Worm (Caenorhabditis elegans) whole organism, mixed stage, embryonic: ENCODE data around the gene D1022.2.

Experiments
- M03D4.4 ChIP-seq: sonication (generic microtip); optimal IDR thresholded peaks from 2 replicates; lab custom pipeline; 2017; ENCODE audit warnings: mild to moderate bottlenecking, missing genetic modification characterization, missing compliant biosample characterization
- bed-3 ChIP-seq: fragments of 200-800 bp; sonication (Bioruptor generic); optimal IDR thresholded peaks from 3 replicates; lab custom pipeline; 2018; ENCODE audit warnings: mild to moderate bottlenecking, missing genetic modification characterization, moderate library complexity, missing compliant biosample characterization
- blmp-1 ChIP-seq: fragments of 150-350 bp; optimal IDR thresholded peaks from 2 replicates; lab custom pipeline; 2014; ENCODE audit warnings: missing biosample characterization, missing genetic modification characterization
- ceh-39 ChIP-seq: fragments of 150-350 bp; optimal IDR thresholded peaks from 2 replicates; lab custom pipeline; 2014; ENCODE audit warnings: missing biosample characterization, missing genetic modification characterization
- ceh-43 ChIP-seq: fragments of 200-800 bp; sonication (Bioruptor generic); optimal IDR thresholded peaks from 2 replicates; lab custom pipeline; 2018; ENCODE audit warnings: mild to moderate bottlenecking, missing genetic modification characterization, moderate library complexity, missing compliant biosample characterization
- ceh-83 ChIP-seq: fragments of 200-800 bp; sonication (Bioruptor generic); optimal IDR thresholded peaks from 2 replicates; lab custom pipeline; 2018; ENCODE audit warnings: mild to moderate bottlenecking, missing genetic modification characterization, missing compliant biosample characterization
- ces-1 ChIP-seq: fragments of 150-350 bp; optimal IDR thresholded peaks from 2 replicates; lab custom pipeline; 2014; ENCODE audit warnings: missing biosample characterization, missing genetic modification reagents, missing genetic modification characterization
- drap-1 ChIP-seq: fragments of 200-800 bp; sonication (Bioruptor generic); optimal IDR thresholded peaks from 3 replicates; lab custom pipeline; 2018; ENCODE audit warnings: mild to moderate bottlenecking, missing genetic modification characterization, missing compliant biosample characterization
- elt-1 ChIP-seq: sonication (generic microtip); optimal IDR thresholded peaks from 2 replicates; lab custom pipeline; 2017; ENCODE audit warnings: missing genetic modification characterization, mild to moderate bottlenecking, missing compliant biosample characterization, antibody characterized with exemption, moderate library complexity, borderline replicate concordance; ENCODE audit not compliant: insufficient read depth
- elt-3 ChIP-seq: fragments of 150-350 bp; optimal IDR thresholded peaks from 2 replicates; lab custom pipeline; 2014; ENCODE audit warnings: missing biosample characterization, missing genetic modification characterization
- flh-1 ChIP-seq: fragments of 200-800 bp; sonication (Bioruptor generic); optimal IDR thresholded peaks from 2 replicates; lab custom pipeline; 2018; ENCODE audit warnings: mild to moderate bottlenecking, missing genetic modification characterization, moderate library complexity, missing compliant biosample characterization
- ham-2 ChIP-seq: fragments of 200-800 bp; sonication (Bioruptor generic); optimal IDR thresholded peaks from 2 replicates; lab custom pipeline; 2018; ENCODE audit warnings: mild to moderate bottlenecking, missing genetic modification characterization, missing compliant biosample characterization
- hlh-1 ChIP-seq: fragments of 150-350 bp; optimal IDR thresholded peaks from 2 replicates; lab custom pipeline; 2014; ENCODE audit warnings: missing biosample characterization, missing genetic modification reagents, missing genetic modification characterization
- lin-32 ChIP-seq: fragments of 200-800 bp; sonication (Bioruptor generic); optimal IDR thresholded peaks from 2 replicates; lab custom pipeline; 2018; ENCODE audit warnings: mild to moderate bottlenecking, missing genetic modification characterization, missing compliant biosample characterization
- lsy-2 ChIP-seq: fragments of 150-350 bp; optimal IDR thresholded peaks from 2 replicates; lab custom pipeline; 2014; ENCODE audit warnings: missing biosample characterization, missing genetic modification characterization
- mab-5 ChIP-seq: fragments of 150-350 bp; optimal IDR thresholded peaks from 2 replicates; lab custom pipeline; 2014; ENCODE audit warnings: missing biosample characterization, missing genetic modification characterization
- mep-1 ChIP-seq: fragments of 150-350 bp; optimal IDR thresholded peaks from 2 replicates; lab custom pipeline; 2017; ENCODE audit warnings: missing biosample characterization, missing genetic modification reagents, missing genetic modification characterization, inconsistent platforms
- mls-2 ChIP-seq: sonication (generic microtip); optimal IDR thresholded peaks from 2 replicates; lab custom pipeline; 2016; ENCODE audit warnings: mild to moderate bottlenecking, missing genetic modification characterization, moderate library complexity, missing compliant biosample characterization
- nhr-12 ChIP-seq: fragments of 150-350 bp; optimal IDR thresholded peaks from 2 replicates; lab custom pipeline; 2014; ENCODE audit warnings: missing biosample characterization, missing genetic modification characterization
- nhr-2 ChIP-seq: fragments of 150-350 bp; optimal IDR thresholded peaks from 2 replicates; lab custom pipeline; 2014; ENCODE audit warnings: missing biosample characterization, missing genetic modification characterization
- nhr-237 ChIP-seq: fragments of 150-350 bp; optimal IDR thresholded peaks from 2 replicates; lab custom pipeline; 2014; ENCODE audit warnings: missing biosample characterization, missing genetic modification characterization
- nhr-28 ChIP-seq: fragments of 150-350 bp; optimal IDR thresholded peaks from 2 replicates; lab custom pipeline; 2014; ENCODE audit warnings: missing biosample characterization, missing genetic modification characterization
- nhr-76 ChIP-seq: sonication (generic microtip); optimal IDR thresholded peaks from 2 replicates; lab custom pipeline; 2017; ENCODE audit warnings: missing biosample characterization, missing genetic modification characterization
- pha-4 ChIP-seq: fragments of 150-350 bp; optimal IDR thresholded peaks from 2 replicates; lab custom pipeline; 2018; ENCODE audit warnings: missing biosample characterization, missing genetic modification reagents, missing genetic modification characterization
- snpc-4 ChIP-seq: fragments of 150-350 bp; optimal IDR thresholded peaks from 2 replicates; lab custom pipeline; 2014; ENCODE audit warnings: missing biosample characterization, missing genetic modification characterization
- sptf-1 ChIP-seq: sonication (generic microtip); optimal IDR thresholded peaks from 2 replicates; lab custom pipeline; 2017; ENCODE audit warnings: mild to moderate bottlenecking, missing genetic modification characterization, moderate library complexity, missing compliant biosample characterization
- tbx-8 ChIP-seq: fragments of 200-800 bp; sonication (Bioruptor generic); optimal IDR thresholded peaks from 2 replicates; lab custom pipeline; 2018; ENCODE audit warnings: mild to moderate bottlenecking, missing genetic modification characterization, moderate library complexity, missing compliant biosample characterization
- unc-120 ChIP-seq: sonication (generic microtip); optimal IDR thresholded peaks from 2 replicates; lab custom pipeline; 2017; ENCODE audit warnings: missing genetic modification characterization, missing compliant biosample characterization; ENCODE audit not compliant: poor library complexity, severe bottlenecking
- unc-39 ChIP-seq: fragments of 150-350 bp; optimal IDR thresholded peaks from 2 replicates; lab custom pipeline; 2014; ENCODE audit warnings: missing biosample characterization, missing genetic modification characterization
- zip-8 ChIP-seq: fragments of 150-350 bp; optimal IDR thresholded peaks from 2 replicates; lab custom pipeline; 2014; ENCODE audit warnings: missing biosample characterization, missing genetic modification characterization
- ztf-11 ChIP-seq: fragments of 150-350 bp; optimal IDR thresholded peaks from 2 replicates; lab custom pipeline; 2014; ENCODE audit warnings: missing biosample characterization, missing genetic modification characterization

Gene D1022.2

ce11 chrII:7456184-7456583 lies 3.1 kb upstream of the D1022.2 start, which contains the start of gene D1022.3:
TSS of gene D1022.3 (minus strand) at chrII:7456284.
- no peak for TF ChIP-seq sptf-1 (tag; lab: Kevin White, UChicago)
- no peak for TF ChIP-seq nhr-28 (tag; lab: Kevin White, UChicago)
- no peak for TF ChIP-seq ceh-39 (tag; lab: Kevin White, UChicago)
- no peak for TF ChIP-seq hlh-1 (tag; lab: Kevin White, UChicago)
- no peak for TF ChIP-seq elt-1 (tag; lab: Kevin White, UChicago)
- TF ChIP-seq M03D4.4 (tag; lab: Kevin White, UChicago) = no peak
- TF ChIP-seq ces-1 = no peak
- no peak for TF ChIP-seq zip-8 (tag; lab: Kevin White, UChicago)
- no peak for TF ChIP-seq lsy-2 (tag; lab: Kevin White, UChicago)
- TF ChIP-seq tbx-8 (GFP tag; lab: Kevin White, UChicago) = no peak
- no peak for TF ChIP-seq pha-4
- no peak for TF ChIP-seq nhr-237 (tag; lab: Kevin White, UChicago)
- TF ChIP-seq ztf-11 (tag; lab: Kevin White, UChicago) = no peak
- TF ChIP-seq blmp-1 (tag; lab: Kevin White, UChicago) = no peak
- TF ChIP-seq nhr-2 (tag; lab: Kevin White, UChicago) = no peak
- TF ChIP-seq ceh-43 (GFP tag; lab: Kevin White, UChicago) = no peak
- TF ChIP-seq ceh-83 (GFP tag; lab: Kevin White, UChicago) = no peak

ce11 chrII:7457210-7457609 lies 2.1 kb upstream of the D1022.2 start, which contains the start of gene D1022.4:
TSS of gene D1022.4 (minus strand) at chrII:7457292.
- TF ChIP-seq ham-2 (GFP tag; lab: Kevin White, UChicago) (no peak), unc-120 (tag; lab: Kevin White, UChicago) (no peak), elt-3 (tag; lab: Kevin White, UChicago) (no peak), ceh-43 (GFP tag; lab: Kevin White, UChicago) (no peak), drap-1 (GFP tag; lab: Kevin White, UChicago) (no peak), mls-2 (tag; lab: Kevin White, UChicago) (no peak), zip-8 (tag; lab: Kevin White, UChicago) (no peak), nhr-12 (no peak), flh-1 (GFP tag; lab: Kevin White, UChicago) (no peak), snpc-4 (no peak), pha-4 (no peak), blmp-1 (tag; lab: Kevin White, UChicago) (no peak), ztf-11 (tag; lab: Kevin White, UChicago) (no peak), mab-5 (no peak), bed-3 (GFP tag; lab: Kevin White, UChicago) (no peak)

DNA sequence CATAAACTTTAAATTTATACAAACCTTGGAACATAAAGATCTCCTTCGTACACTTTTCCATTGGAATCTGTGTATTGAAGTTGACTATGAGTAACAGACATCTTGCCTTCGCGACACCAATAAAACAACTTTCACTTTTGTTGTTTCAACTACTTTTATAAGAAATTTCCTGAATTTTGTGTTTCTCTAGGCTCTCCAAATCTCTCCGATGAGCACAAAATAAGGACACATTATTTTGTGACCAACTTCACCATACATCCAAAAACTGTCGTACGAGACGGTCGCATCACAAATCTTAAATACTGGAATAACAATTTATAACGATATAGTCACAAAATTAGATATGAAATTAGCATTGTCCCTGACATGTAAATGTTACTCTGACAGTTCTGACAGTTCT lies 599 bp upstream of the D1022.2 start, which contains the start of gene D1022.5:
TSS of gene D1022.5 (minus strand) at position 101 of the 400 bp plus-strand sequence.
- TF ChIP-seq elt-3 (tag; lab: Kevin White, UChicago) (no peak), ceh-39 (tag; lab: Kevin White, UChicago) (no peak), nhr-237 (tag; lab: Kevin White, UChicago) (no peak), sptf-1 (tag; lab: Kevin White, UChicago) (no peak), nhr-76 (no peak), unc-39 (tag; lab: Kevin White, UChicago) (no peak), ceh-83 (GFP tag; lab: Kevin White, UChicago) (no peak), mls-2 (tag; lab: Kevin White, UChicago) (no peak), ham-2 (GFP tag; lab: Kevin White, UChicago) (no peak), mep-1 (no peak), pha-4 (no peak), bed-3 (GFP tag; lab: Kevin White, UChicago) (no peak), mab-5 (no peak), lsy-2 (tag; lab: Kevin White, UChicago) (no peak), tbx-8 (GFP tag; lab: Kevin White, UChicago) (no peak), zip-8 (tag; lab: Kevin White, UChicago) (no peak), hlh-1 (tag; lab: Kevin White, UChicago) (no peak), blmp-1 (tag; lab: Kevin White, UChicago) (no peak)

ce11 chrII:7465519-7465918 lies 6.2 kb downstream of the D1022.2 start, which contains the start of gene sro-1:
TSS of gene sro-1 (minus strand) at chrII:7465619.
- no peak for TF ChIP-seq elt-1 (tag; lab: Kevin White, UChicago)
- no peak for TF ChIP-seq nhr-76
- no peak for TF ChIP-seq nhr-2 (tag; lab: Kevin White, UChicago)
- no peak for TF ChIP-seq lsy-2 (tag; lab: Kevin White, UChicago)
- TF ChIP-seq M03D4.4 (tag; lab: Kevin White, UChicago) = no peak
- TF ChIP-seq bed-3 (GFP tag; lab: Kevin White, UChicago) = no peak
- no peak for TF ChIP-seq unc-39 (tag; lab: Kevin White, UChicago)
- TF ChIP-seq nhr-12 = no peak
- TF ChIP-seq lin-32 (GFP tag; lab: Kevin White, UChicago) = no peak
- TF ChIP-seq ceh-83 (GFP tag; lab: Kevin White, UChicago) = no peak
- TF ChIP-seq drap-1 (GFP tag; lab: Kevin White, UChicago) = no peak
- no peak for TF ChIP-seq ham-2 (GFP tag; lab: Kevin White, UChicago)
- no peak for TF ChIP-seq nhr-237 (tag; lab: Kevin White, UChicago)
- TF ChIP-seq, all 35 proteins: peak for 0
